Worm (Caenorhabditis elegans): ENCODE data around the gene tbc-8.

The tbc-8 gene

DNA sequence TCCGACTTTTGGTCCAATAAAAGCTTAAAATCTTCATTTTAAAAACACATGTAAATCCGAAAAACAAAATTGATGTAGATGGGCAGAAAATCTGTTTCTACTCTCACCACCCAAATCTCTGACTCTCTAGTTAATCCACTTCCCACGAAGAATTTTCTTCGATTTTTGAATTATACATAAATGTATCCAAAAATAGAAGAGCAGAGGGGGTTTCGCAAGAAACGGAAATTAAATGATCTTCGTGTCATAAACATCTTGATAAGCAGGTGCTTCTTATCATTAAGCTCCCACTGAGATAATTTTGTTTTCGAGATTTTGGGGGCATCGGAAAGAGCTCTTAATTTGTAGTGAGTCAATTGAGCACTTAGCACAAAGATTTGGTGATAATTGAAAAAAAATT is 24.9 kb downstream of the tbc-8 start:
- TF ChIP-seq aly-2 (tag; optimal IDR thresholded peaks at IDR 0.05) (no peak), vab-7 (GFP tag; IDR thresholded peaks at IDR 0.05) (no peak), dve-1 (tag; optimal IDR thresholded peaks at IDR 0.05; ENCODE audit: insufficient read depth) (no peak), ZK546.5 (tag; optimal IDR thresholded peaks at IDR 0.05) (no peak), daf-12 (tag; optimal IDR thresholded peaks at IDR 0.05) (no peak), nhr-42 (GFP tag; IDR thresholded peaks at IDR 0.05) (no peak), zfp-2 (tag; optimal IDR thresholded peaks at IDR 0.05) (no peak), daf-16 (GFP tag; optimal IDR thresholded peaks at IDR 0.05) (no peak), daf-16 (tag; optimal IDR thresholded peaks at IDR 0.05) (no peak), R02D3.7 (tag; optimal IDR thresholded peaks at IDR 0.05) (no peak), daf-8 (GFP tag; IDR thresholded peaks at IDR 0.05) (no peak)

DNA sequence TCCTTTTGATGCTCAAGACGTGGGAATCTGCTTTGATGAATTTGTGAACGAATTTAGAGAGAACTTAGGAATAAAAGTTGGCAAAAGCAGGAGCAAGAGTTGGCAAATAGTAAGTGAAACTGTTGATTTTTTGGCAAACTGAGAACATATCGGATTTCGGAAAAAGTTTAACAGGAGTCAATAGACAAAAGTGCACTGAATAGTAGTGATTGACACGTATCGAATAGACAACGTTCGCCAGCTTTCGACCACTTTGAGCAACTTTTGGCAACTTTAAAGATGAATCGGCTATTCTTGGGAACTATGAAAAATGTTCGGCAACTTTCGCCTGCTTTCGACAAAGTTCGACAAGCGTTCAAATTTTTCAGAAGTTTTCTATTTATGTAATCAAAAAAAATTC is 26.9 kb downstream of the tbc-8 start, which contains the start of gene M03C11.9:
M03C11.9 (minus strand) TSS at position 101 of the 400 bp plus-strand sequence.
- TF ChIP-seq egl-43 (GFP tag; IDR thresholded peaks at IDR 0.05) (no peak), unc-62 (GFP tag; optimal IDR thresholded peaks at IDR 0.05 in 1 of 2) (peak in 1 of 2 experiments; percentile 52), unc-62 (tag; optimal IDR thresholded peaks at IDR 0.05) (no peak)

DNA sequence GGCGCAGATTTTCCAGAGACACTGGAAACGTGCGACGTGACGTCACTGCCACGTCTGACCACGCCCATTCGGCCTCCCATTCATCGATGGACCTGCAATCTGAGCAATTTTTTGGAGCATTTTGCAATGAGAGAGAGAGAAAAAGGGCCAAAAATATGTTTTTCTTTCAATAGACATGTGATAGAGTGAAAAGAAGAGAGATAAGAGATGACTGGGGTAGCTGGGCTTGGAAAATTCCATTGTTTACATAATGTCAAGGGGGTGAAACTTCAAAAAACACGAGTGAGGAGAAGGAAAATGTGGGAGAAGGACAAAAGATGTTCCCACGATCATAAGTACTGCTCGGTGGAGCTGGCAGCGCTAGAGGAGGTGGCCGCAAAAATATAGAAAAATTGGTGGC is 31.2 kb downstream of the tbc-8 start, which contains the start of gene M03C11.1:
M03C11.1 (minus strand) TSS at position 101 of the 400 bp plus-strand sequence.
- TF ChIP-seq ztf-7 (tag; optimal IDR thresholded peaks at IDR 0.05) (no peak), daf-8 (GFP tag; IDR thresholded peaks at IDR 0.05) (no peak), lin-15B (tag; optimal IDR thresholded peaks at IDR 0.05) (no peak)

DNA sequence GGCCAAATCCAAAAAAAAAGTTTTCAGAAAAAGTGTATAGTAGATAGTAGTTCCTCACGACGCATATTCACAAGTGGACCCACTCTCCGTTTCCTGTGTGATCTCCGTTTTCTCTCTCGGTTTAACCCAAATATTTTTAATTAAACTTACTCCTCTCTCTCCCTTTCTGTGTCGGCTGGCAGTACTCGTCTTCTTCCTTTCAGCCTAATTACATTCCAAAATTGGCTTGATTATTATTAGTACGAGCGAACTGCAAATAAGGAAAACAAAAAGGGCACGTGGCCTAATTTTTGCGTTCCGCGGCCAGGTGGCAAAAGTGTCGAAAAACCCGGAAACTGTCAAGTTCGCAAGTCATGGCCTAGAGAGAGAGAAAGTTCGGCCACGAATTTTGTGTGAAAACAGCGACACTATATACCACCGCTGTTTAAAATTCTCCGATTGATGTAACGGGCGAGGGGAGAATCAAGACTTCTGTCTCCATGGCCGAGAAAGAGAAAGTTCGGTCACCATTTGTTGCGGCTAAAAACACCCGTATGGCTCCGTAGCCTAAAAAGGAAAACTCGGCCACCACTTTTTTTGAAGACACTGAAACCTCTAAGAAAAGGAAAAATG is 32.2 kb downstream of the tbc-8 start:
- peak in 1 of 2 experiments; percentile 91 for TF ChIP-seq unc-62 (GFP tag; optimal IDR thresholded peaks at IDR 0.05 in 1 of 2)
- no peak for TF ChIP-seq unc-62 (tag; optimal IDR thresholded peaks at IDR 0.05)
- TF ChIP-seq ctbp-1 (GFP tag; IDR thresholded peaks at IDR 0.05): 0 out of 2 replicates have a peak, but pooled peaks have one; percentile 30
- peak; percentile 75 for TF ChIP-seq aha-1 (tag)
- no peak for TF ChIP-seq lin-38 (GFP tag; IDR thresholded peaks at IDR 0.05)

DNA sequence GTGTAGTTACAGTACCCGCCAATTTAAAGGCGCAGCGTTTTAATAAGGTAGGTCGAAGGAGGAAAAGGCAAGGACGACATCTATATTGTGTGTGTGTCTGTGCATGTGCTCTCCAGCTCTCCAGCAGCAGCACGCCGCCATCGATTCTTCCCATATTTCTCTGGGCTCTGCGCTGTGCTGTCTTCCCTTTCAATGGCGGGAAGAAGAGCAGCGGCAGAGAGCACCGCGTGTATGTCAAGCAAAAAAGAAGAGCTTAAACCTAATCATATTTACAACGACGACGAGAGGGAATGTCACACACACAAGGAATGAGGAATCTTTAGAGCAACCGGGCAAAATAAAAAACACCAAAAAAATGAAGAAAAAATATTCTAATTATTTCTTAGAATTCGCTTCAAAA is 34.2 kb downstream of the tbc-8 start:
- TF ChIP-seq vab-7 (GFP tag; IDR thresholded peaks at IDR 0.05) (0 out of 2 replicates have a peak, but pooled peaks have one; percentile 39), rbr-2 (tag; optimal IDR thresholded peaks at IDR 0.05) (peak; percentile 8), lsy-2 (tag; optimal IDR thresholded peaks at IDR 0.05) (peak in 1 of 2 experiments; percentile 26), tag-97 (GFP tag; IDR thresholded peaks at IDR 0.05) (no peak), ceh-32 (tag; optimal IDR thresholded peaks at IDR 0.05; ENCODE audit: poor library complexity) (no peak), madf-5 (GFP tag; IDR thresholded peaks at IDR 0.05) (no peak), hmg-1.1 (GFP tag; IDR thresholded peaks at IDR 0.05) (peak; percentile 60; the same call in 1 of the 2 replicates), aha-1 (tag) (peak; percentile 82), saeg-2 (GFP tag; IDR thresholded peaks at IDR 0.05) (no peak), ZK337.2 (GFP tag; IDR thresholded peaks at IDR 0.05) (no peak), unc-62 (GFP tag; optimal IDR thresholded peaks at IDR 0.05 in 1 of 2) (peak in 1 of 2 experiments; percentile 47), unc-62 (tag; optimal IDR thresholded peaks at IDR 0.05) (no peak), egl-43 (GFP tag; IDR thresholded peaks at IDR 0.05) (0 out of 2 replicates have a peak, but pooled peaks have one; percentile 20), pqm-1 (tag; optimal IDR thresholded peaks at IDR 0.05) (no peak), nhr-6 (tag; optimal IDR thresholded peaks at IDR 0.05) (no peak), mes-2 (tag; optimal IDR thresholded peaks at IDR 0.05; ENCODE audit: poor library complexity, severe bottlenecking) (peak; percentile 21), set-16 (GFP tag; IDR thresholded peaks at IDR 0.05) (peak; percentile 20; the same call in 1 of the 2 replicates), F44E2.7 (GFP tag; IDR thresholded peaks at IDR 0.05) (no peak), mep-1 (tag; optimal IDR thresholded peaks at IDR 0.05) (peak; percentile 35), mdl-1 (tag; optimal IDR thresholded peaks at IDR 0.05) (peak in 1 of 2 experiments; percentile 68), hlh-30 (tag; optimal IDR thresholded peaks at IDR 0.05; ENCODE audit: insufficient read depth) (peak; percentile 50), fkh-10 (GFP tag; optimal IDR thresholded peaks at IDR 0.05) (peak; percentile 38)

Measured in whole organism, L4 larva.